Worm (Caenorhabditis elegans) whole organism, young adult: ENCODE results near the gene sqd-1.

Source experiments
- B0035.1 ChIP-seq: sonication (generic microtip); optimal IDR thresholded peaks from 2 replicates; lab custom pipeline; 2016; ENCODE audit warnings: missing genetic modification characterization, mild to moderate bottlenecking, missing compliant biosample characterization, missing genotype, missing genetic modification reagents
- C06A6.2 ChIP-seq: fragments of 200-800 bp; sonication (Bioruptor generic); conservative IDR thresholded peaks from 2 replicates; pipeline ENCODE4 v1.3.6; 2022; ENCODE audit warnings: missing genetic modification characterization, missing compliant biosample characterization
- K11D2.4 ChIP-seq: fragments of 200-800 bp; sonication (Bioruptor generic); IDR thresholded peaks from 2 replicates; pipeline ENCODE4 v1.3.6; 2022; ENCODE audit warnings: missing genetic modification reagents, missing genetic modification characterization, missing compliant biosample characterization
- ama-1 ChIP-seq, 3 experiments: fragments of 150-350 bp in 1 of 3; sonication (generic microtip) in 2 of 3; optimal IDR thresholded peaks; 2 replicates each; lab custom pipeline; 2014 to 2018; ENCODE audit warnings: missing biosample characterization in 2 of 3, missing genetic modification characterization in 2 of 3, missing genetic modification reagents in 2 of 3
- attf-5 ChIP-seq: fragments of 200-800 bp; sonication (Bioruptor generic); optimal IDR thresholded peaks from 2 replicates; lab custom pipeline; 2018; ENCODE audit warnings: mild to moderate bottlenecking, missing genetic modification characterization, missing compliant biosample characterization
- bed-2 ChIP-seq: fragments of 200-800 bp; sonication (Bioruptor generic); IDR thresholded peaks from 2 replicates; pipeline ENCODE4 v1.3.6; 2022; ENCODE audit warnings: missing genetic modification reagents, missing genetic modification characterization, missing compliant biosample characterization
- egl-18 ChIP-seq: fragments of 200-800 bp; sonication (Bioruptor generic); IDR thresholded peaks from 2 replicates; pipeline ENCODE4 v1.3.6; 2022; ENCODE audit warnings: missing genetic modification reagents, missing genetic modification characterization, missing compliant biosample characterization
- let-526 ChIP-seq: fragments of 200-800 bp; sonication (Bioruptor generic); IDR thresholded peaks from 2 replicates; pipeline ENCODE4 v1.3.6; 2022; ENCODE audit warnings: missing genetic modification reagents, missing genetic modification characterization, missing compliant biosample characterization
- lin-40 ChIP-seq: sonication (generic microtip); optimal IDR thresholded peaks from 2 replicates; lab custom pipeline; 2016; ENCODE audit warnings: missing genetic modification characterization, mild to moderate bottlenecking, missing compliant biosample characterization, missing genotype, missing genetic modification reagents
- madf-6 ChIP-seq: fragments of 200-800 bp; sonication (Bioruptor generic); IDR thresholded peaks from 2 replicates; pipeline ENCODE4 v1.3.6; 2022; ENCODE audit warnings: missing genetic modification reagents, missing genetic modification characterization, missing compliant biosample characterization
- nfyb-1 ChIP-seq: fragments of 200-800 bp; sonication (Bioruptor generic); IDR thresholded peaks from 2 replicates; pipeline ENCODE4 v1.3.6; 2022; ENCODE audit warnings: missing genetic modification reagents, missing genetic modification characterization, missing compliant biosample characterization
- sea-2 ChIP-seq: fragments of 200-800 bp; sonication (Bioruptor generic); IDR thresholded peaks from 2 replicates; pipeline ENCODE4 v1.3.6; 2022; ENCODE audit warnings: missing genetic modification characterization, missing compliant biosample characterization
- tbx-9 ChIP-seq: sonication (generic microtip); optimal IDR thresholded peaks from 2 replicates; lab custom pipeline; 2016; ENCODE audit warnings: borderline replicate concordance, missing genetic modification characterization, inconsistent platforms, missing compliant biosample characterization
- unc-130 ChIP-seq: sonication (generic microtip); optimal IDR thresholded peaks from 2 replicates; lab custom pipeline; 2016; ENCODE audit warnings: missing genetic modification reagents, missing genetic modification characterization, missing compliant biosample characterization

DNA sequence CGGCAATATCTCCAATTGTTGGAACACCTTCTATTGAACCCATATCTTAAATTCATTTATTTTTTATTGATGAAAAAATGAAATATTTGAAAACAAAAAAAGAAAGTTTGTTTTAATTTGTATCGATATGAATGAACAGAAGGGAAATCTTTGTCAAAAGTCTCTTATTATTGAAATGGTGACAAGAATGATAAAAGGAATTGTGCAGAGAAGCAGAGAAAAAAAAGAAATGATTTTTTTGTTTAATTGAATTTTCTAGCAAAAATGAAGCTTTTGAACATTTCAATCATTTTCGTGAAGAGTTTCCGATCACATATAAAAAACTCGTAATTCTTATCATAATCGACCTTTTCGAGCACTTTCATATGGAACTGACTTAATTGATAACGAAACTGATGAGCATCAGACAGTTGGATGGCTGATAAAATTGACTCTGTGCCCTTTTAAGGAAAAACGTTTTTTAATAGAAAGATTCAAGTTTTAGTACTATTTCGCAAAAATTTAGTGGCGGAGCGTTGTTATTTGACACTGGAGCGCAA is 48.2 kb upstream of the sqd-1 start, which contains the start of the genes aat-4 and T13A10.1:
- TF ChIP-seq egl-18 (GFP tag; lab: Robert Waterston, UW) (no peak), tbx-9 (no peak), unc-130 (no peak), nfyb-1 (GFP tag; lab: Robert Waterston, UW) (no peak), let-526 (no peak), lin-40 (no peak), B0035.1 (no peak), K11D2.4 (GFP tag; lab: Robert Waterston, UW) (no peak), sea-2 (GFP tag; lab: Robert Waterston, UW) (no peak), attf-5 (GFP tag; lab: Kevin White, UChicago) (no peak), bed-2 (GFP tag; lab: Robert Waterston, UW) (no peak), ama-1 (optimal IDR thresholded peaks at IDR 0.05; lab: Kevin White, UChicago) (no peak), ama-1 (GFP tag; optimal IDR thresholded peaks at IDR 0.05; lab: Kevin White, UChicago) (no peak), C06A6.2 (GFP tag; lab: Robert Waterston, UW) (no peak), madf-6 (GFP tag; lab: Robert Waterston, UW) (no peak)
